Fruit fly (Drosophila melanogaster) whole organism, prepupa: ENCODE results near the gene CROT.

Experiments used
- CG10631 ChIP-seq: fragments of 200-800 bp; sonication (Bioruptor generic); optimal IDR thresholded peaks from 2 replicates; lab custom pipeline; 2016; ENCODE audit warnings: missing biosample characterization, missing genetic modification characterization
- CG10669 ChIP-seq: fragments of 200-800 bp; sonication (Bioruptor generic); optimal IDR thresholded peaks from 3 replicates; lab custom pipeline; 2018; ENCODE audit warnings: missing biosample characterization, mild to moderate bottlenecking, missing genetic modification characterization, moderate library complexity
- CG11294 ChIP-seq: fragments of 200-800 bp; sonication (Bioruptor generic); IDR thresholded peaks from 2 replicates; pipeline ENCODE4 v1.3.6; 2022; ENCODE audit warnings: missing biosample characterization, missing genetic modification characterization
- CG11762 ChIP-seq: fragments of 200-800 bp; sonication (Bioruptor generic); optimal IDR thresholded peaks from 3 replicates; lab custom pipeline; 2016; ENCODE audit warnings: missing biosample characterization, missing genetic modification characterization; ENCODE audit not compliant: insufficient read depth
- CG15336 ChIP-seq: fragments of 200-800 bp; sonication (Bioruptor generic); IDR thresholded peaks from 2 replicates; pipeline ENCODE4 v1.3.6; 2022; ENCODE audit warnings: missing biosample characterization, missing genetic modification characterization
- CG1621 ChIP-seq: fragments of 200-800 bp; sonication (Bioruptor generic); optimal IDR thresholded peaks from 3 replicates; lab custom pipeline; 2018; ENCODE audit warnings: missing biosample characterization, mild to moderate bottlenecking, missing genetic modification characterization
- CG16779 ChIP-seq: fragments of 200-800 bp; sonication (Bioruptor generic); optimal IDR thresholded peaks from 3 replicates; lab custom pipeline; 2017; ENCODE audit warnings: missing biosample characterization, mild to moderate bottlenecking, missing genetic modification characterization
- CG3032 ChIP-seq: fragments of 200-800 bp; optimal IDR thresholded peaks from 2 replicates; lab custom pipeline; 2019; ENCODE audit warnings: missing biosample characterization, mild to moderate bottlenecking, missing genetic modification characterization, moderate library complexity
- CG31627 ChIP-seq: fragments of 200-800 bp; sonication (Bioruptor generic); optimal IDR thresholded peaks from 3 replicates; lab custom pipeline; 2016; ENCODE audit warnings: missing biosample characterization, missing genetic modification characterization
- CG32006 ChIP-seq: fragments of 200-800 bp; sonication (Bioruptor generic); optimal IDR thresholded peaks from 3 replicates; lab custom pipeline; 2017; ENCODE audit warnings: missing biosample characterization, mild to moderate bottlenecking, missing genetic modification characterization
- CG3919 ChIP-seq: fragments of 200-800 bp; sonication (Bioruptor generic); optimal IDR thresholded peaks from 3 replicates; lab custom pipeline; 2016; ENCODE audit warnings: missing biosample characterization, missing genetic modification characterization
- CG6792 ChIP-seq: fragments of 200-800 bp; sonication (Bioruptor generic); optimal IDR thresholded peaks from 3 replicates; lab custom pipeline; 2016; ENCODE audit warnings: missing biosample characterization, missing genetic modification characterization
- CG6808 ChIP-seq: fragments of 200-800 bp; sonication (Bioruptor generic); optimal IDR thresholded peaks from 3 replicates; lab custom pipeline; 2017; ENCODE audit warnings: missing biosample characterization, missing genetic modification characterization, mild to moderate bottlenecking, moderate library complexity, missing genetic modification reagents
- CG6854 ChIP-seq: fragments of 200-800 bp; sonication (Bioruptor generic); optimal IDR thresholded peaks from 2 replicates; lab custom pipeline; 2017; ENCODE audit warnings: missing biosample characterization, mild to moderate bottlenecking, missing genetic modification characterization
- CG7368 ChIP-seq: fragments of 200-800 bp; sonication (Bioruptor generic); optimal IDR thresholded peaks from 3 replicates; lab custom pipeline; 2016; ENCODE audit warnings: missing biosample characterization, missing genetic modification characterization
- CG8319 ChIP-seq: fragments of 200-800 bp; sonication (Bioruptor generic); optimal IDR thresholded peaks from 3 replicates; lab custom pipeline; 2016; ENCODE audit warnings: missing biosample characterization, missing genetic modification characterization
- CG8632 ChIP-seq: fragments of 200-800 bp; sonication (Bioruptor generic); optimal IDR thresholded peaks from 3 replicates; lab custom pipeline; 2016; ENCODE audit warnings: missing biosample characterization, missing genetic modification characterization
- CG9139 ChIP-seq: fragments of 200-800 bp; sonication (Bioruptor generic); optimal IDR thresholded peaks from 3 replicates; lab custom pipeline; 2017; ENCODE audit warnings: missing biosample characterization, mild to moderate bottlenecking, missing genetic modification characterization
- Eip78C ChIP-seq: fragments of 200-800 bp; sonication (Bioruptor generic); peaks from one replicate; lab custom pipeline; 2016; ENCODE audit warnings: missing biosample characterization, missing genetic modification characterization
- Eip93F ChIP-seq: fragments of 200-800 bp; sonication (Bioruptor generic); optimal IDR thresholded peaks from 2 replicates; lab custom pipeline; 2016; ENCODE audit warnings: missing biosample characterization, mild to moderate bottlenecking, missing genetic modification characterization
- Ets21C ChIP-seq: fragments of 200-800 bp; sonication (Bioruptor generic); optimal IDR thresholded peaks from 3 replicates; lab custom pipeline; 2016; ENCODE audit warnings: missing biosample characterization, missing genetic modification characterization
- Ets96B ChIP-seq: fragments of 200-800 bp; optimal IDR thresholded peaks from 2 replicates; lab custom pipeline; 2019; ENCODE audit warnings: missing biosample characterization, mild to moderate bottlenecking, missing genetic modification characterization, moderate library complexity
- Hr38 ChIP-seq: sonication (Bioruptor generic); optimal IDR thresholded peaks from 2 replicates; lab custom pipeline; 2016; ENCODE audit warnings: missing biosample characterization, missing genetic modification characterization
- Hr4 ChIP-seq: fragments of 200-800 bp; sonication (Bioruptor generic); optimal IDR thresholded peaks from 3 replicates; lab custom pipeline; 2016; ENCODE audit warnings: missing biosample characterization, missing genetic modification characterization
- Lpt ChIP-seq: fragments of 200-800 bp; sonication (Bioruptor generic); optimal IDR thresholded peaks from 3 replicates; lab custom pipeline; 2016; ENCODE audit warnings: missing biosample characterization, missing genetic modification characterization
- Met ChIP-seq: fragments of 200-800 bp; sonication (Bioruptor generic); optimal IDR thresholded peaks from 3 replicates; lab custom pipeline; 2016; ENCODE audit warnings: missing biosample characterization, missing genetic modification characterization
- Smox ChIP-seq: fragments of 200-800 bp; sonication (Bioruptor generic); optimal IDR thresholded peaks from 3 replicates; lab custom pipeline; 2016; ENCODE audit warnings: missing biosample characterization, missing genetic modification characterization
- Sox102F ChIP-seq: fragments of 200-800 bp; sonication (Bioruptor generic); optimal IDR thresholded peaks from 2 replicates; lab custom pipeline; 2016; ENCODE audit warnings: missing biosample characterization, mild to moderate bottlenecking, missing genetic modification characterization
- Sox15 ChIP-seq: fragments of 200-800 bp; sonication (Bioruptor generic); optimal IDR thresholded peaks from 3 replicates; lab custom pipeline; 2016; ENCODE audit warnings: missing biosample characterization, missing genetic modification characterization
- achi ChIP-seq: fragments of 200-800 bp; sonication (Bioruptor generic); optimal IDR thresholded peaks from 3 replicates; lab custom pipeline; 2016; ENCODE audit warnings: missing biosample characterization, missing genetic modification characterization
- cyc ChIP-seq: fragments of 200-800 bp; sonication (Bioruptor generic); optimal IDR thresholded peaks from 3 replicates; lab custom pipeline; 2016; ENCODE audit warnings: missing biosample characterization, missing genetic modification characterization
- dac ChIP-seq: fragments of 200-800 bp; sonication (Bioruptor generic); optimal IDR thresholded peaks from 2 replicates; lab custom pipeline; 2017; ENCODE audit warnings: missing biosample characterization, mild to moderate bottlenecking, missing genetic modification characterization
- dsx ChIP-seq: fragments of 200-800 bp; optimal IDR thresholded peaks from 3 replicates; lab custom pipeline; 2019; ENCODE audit warnings: missing biosample characterization, mild to moderate bottlenecking, missing genetic modification characterization, moderate library complexity; ENCODE audit not compliant: poor library complexity, severe bottlenecking
- eg ChIP-seq: fragments of 200-800 bp; sonication (Bioruptor generic); IDR thresholded peaks from 3 replicates; pipeline ENCODE4 v1.3.6; 2022; ENCODE audit warnings: missing biosample characterization, missing genetic modification characterization
- esn ChIP-seq: fragments of 200-800 bp; sonication (Bioruptor generic); optimal IDR thresholded peaks from 2 replicates; lab custom pipeline; 2016; ENCODE audit warnings: missing biosample characterization, mild to moderate bottlenecking, missing genetic modification characterization, moderate library complexity
- fd59A ChIP-seq: fragments of 200-800 bp; sonication (Bioruptor generic); optimal IDR thresholded peaks from 2 replicates; lab custom pipeline; 2017; ENCODE audit warnings: missing biosample characterization, mild to moderate bottlenecking, missing genetic modification characterization, missing genetic modification reagents
- lz ChIP-seq: fragments of 200-800 bp; sonication (Bioruptor generic); optimal IDR thresholded peaks from 3 replicates; lab custom pipeline; 2016; ENCODE audit warnings: missing biosample characterization, missing genetic modification characterization
- pdm3 ChIP-seq: fragments of 200-800 bp; sonication (Bioruptor generic); optimal IDR thresholded peaks from 3 replicates; lab custom pipeline; 2016; ENCODE audit warnings: missing biosample characterization, missing genetic modification characterization
- salr ChIP-seq, 2 experiments: fragments of 200-800 bp; sonication (Bioruptor generic); optimal IDR thresholded peaks; 3 replicates each; lab custom pipeline; 2016 to 2018; ENCODE audit warnings: missing biosample characterization in 2 of 2, missing genetic modification characterization in 2 of 2, mild to moderate bottlenecking in 1 of 2
- spab ChIP-seq: fragments of 200-800 bp; sonication (Bioruptor generic); optimal IDR thresholded peaks from 2 replicates; lab custom pipeline; 2017; ENCODE audit warnings: missing biosample characterization, mild to moderate bottlenecking, missing genetic modification characterization, missing genetic modification reagents
- ss ChIP-seq, 2 experiments: fragments of 200-800 bp; sonication (Bioruptor generic); optimal IDR thresholded peaks; 2 replicates in 1 of 2; 3 replicates in 1 of 2; lab custom pipeline; 2017 to 2018; ENCODE audit warnings: mild to moderate bottlenecking in 2 of 2, missing biosample characterization in 2 of 2, missing genetic modification characterization in 2 of 2, moderate library complexity in 1 of 2
- svp ChIP-seq: fragments of 200-800 bp; sonication (Bioruptor generic); peaks from one replicate; lab custom pipeline; 2016; ENCODE audit warnings: missing biosample characterization, missing genetic modification characterization
- topi ChIP-seq: fragments of 200-800 bp; sonication (Bioruptor generic); optimal IDR thresholded peaks from 3 replicates; lab custom pipeline; 2016; ENCODE audit warnings: missing biosample characterization, missing genetic modification characterization
- vri ChIP-seq: fragments of 200-800 bp; sonication (Bioruptor generic); optimal IDR thresholded peaks from 3 replicates; lab custom pipeline; 2016; ENCODE audit warnings: missing biosample characterization, mild to moderate bottlenecking, missing genetic modification characterization

CROT gene

dm6 chr3R:27677174-27677726 lies 29.3 kb downstream of the CROT start, which contains the start of gene Hsdl2 (continued):
- TF ChIP-seq dac, result peak; percentile 41
- peak; percentile 69; the same call in 1 of the 2 replicates for TF ChIP-seq CG15336 (GFP tag; lab: Robert Waterston, UW)
- TF ChIP-seq fd59A, result no peak
- peak; percentile 51 for TF ChIP-seq cyc (GFP tag; lab: Kevin White, UChicago)
- TF ChIP-seq CG32006 (GFP tag; lab: Kevin White, UChicago), result peak; percentile 56
- peak; percentile 7 for TF ChIP-seq CG6792
- TF ChIP-seq CG10669 (GFP tag; lab: Kevin White, UChicago), result peak; percentile 84
- TF ChIP-seq dsx (GFP tag; lab: Kevin White, UChicago), result peak; percentile 59
- peak; percentile 94 to 97 for TF ChIP-seq ss (GFP tag; optimal IDR thresholded peaks at IDR 0.05; lab: Kevin White, UChicago)
- TF ChIP-seq CG11294 (GFP tag; lab: Robert Waterston, UW), result no peak
- TF ChIP-seq CG31627 (GFP tag; lab: Kevin White, UChicago), result peak; percentile 36
- no peak for TF ChIP-seq CG8632 (GFP tag; lab: Kevin White, UChicago)
- TF ChIP-seq CG6854 (GFP tag; lab: Kevin White, UChicago), result peak; percentile 98
- TF ChIP-seq Ets96B, result peak; percentile 67
- TF ChIP-seq svp (GFP tag; lab: Kevin White, UChicago), result peak; percentile 98
- TF ChIP-seq vri (GFP tag; lab: Kevin White, UChicago), result no peak
- peak; percentile 93 for TF ChIP-seq CG6808 (GFP tag; lab: Kevin White, UChicago)
- peak; percentile 56 for TF ChIP-seq pdm3 (GFP tag; lab: Kevin White, UChicago)
- peak; percentile 64 for TF ChIP-seq topi (GFP tag; lab: Kevin White, UChicago)
- TF ChIP-seq CG3032 (tag; lab: Kevin White, UChicago), result no peak
- TF ChIP-seq CG10631 (GFP tag; lab: Kevin White, UChicago), result no peak
- peak; percentile 68 for TF ChIP-seq CG8319 (GFP tag; lab: Kevin White, UChicago)
- peak; percentile 44 for TF ChIP-seq Smox (GFP tag; lab: Kevin White, UChicago)
- TF ChIP-seq achi (GFP tag; lab: Kevin White, UChicago), result peak; percentile 63
- peak; percentile 47 for TF ChIP-seq Hr4 (GFP tag; lab: Kevin White, UChicago)
- TF ChIP-seq eg, result peak; percentile 78
- peak; percentile 87 for TF ChIP-seq CG3919 (GFP tag; lab: Kevin White, UChicago)
- TF ChIP-seq CG9139 (GFP tag; lab: Kevin White, UChicago), result peak; percentile 95
- TF ChIP-seq Sox102F (GFP tag; lab: Kevin White, UChicago), result peak; percentile 48
- TF ChIP-seq Eip78C (GFP tag; lab: Kevin White, UChicago), result no peak
- TF ChIP-seq CG1621 (tag; lab: Kevin White, UChicago), result peak; percentile 80
- peak; percentile 38 for TF ChIP-seq lz (GFP tag; lab: Kevin White, UChicago)

- no peak for TF ChIP-seq topi (GFP tag; lab: Kevin White, UChicago)
- no peak for TF ChIP-seq spab (GFP tag; lab: Kevin White, UChicago)
- TF ChIP-seq Lpt (GFP tag; lab: Kevin White, UChicago), result no peak
- no peak for TF ChIP-seq CG32006 (GFP tag; lab: Kevin White, UChicago)
- TF ChIP-seq Eip93F, result no peak
- no peak for TF ChIP-seq CG1621 (tag; lab: Kevin White, UChicago)
Measured at dm6 chr3R:27662857-27663256, 43.7 kb downstream of the CROT start.

- no peak for TF ChIP-seq CG16779
- no peak for TF ChIP-seq Ets21C (GFP tag; lab: Kevin White, UChicago)
- no peak for TF ChIP-seq Met (GFP tag; lab: Kevin White, UChicago)
- no peak for TF ChIP-seq salr (GFP tag; optimal IDR thresholded peaks at IDR 0.05; lab: Kevin White, UChicago)
- TF ChIP-seq Lpt (GFP tag; lab: Kevin White, UChicago), result no peak
- no peak for TF ChIP-seq Sox15
- TF ChIP-seq CG11762 (GFP tag; lab: Kevin White, UChicago), result no peak
- no peak for TF ChIP-seq CG7368
- TF ChIP-seq Hr38 (GFP tag; lab: Kevin White, UChicago), result no peak
- TF ChIP-seq Eip78C (GFP tag; lab: Kevin White, UChicago), result no peak
- no peak for TF ChIP-seq CG11294 (GFP tag; lab: Robert Waterston, UW)
- TF ChIP-seq pdm3 (GFP tag; lab: Kevin White, UChicago), result no peak
- TF ChIP-seq svp (GFP tag; lab: Kevin White, UChicago), result no peak
- no peak for TF ChIP-seq esn (GFP tag; lab: Kevin White, UChicago)
- TF ChIP-seq, all 60 proteins: peak for 0
Measured at dm6 chr3R:27661971-27662489, 44.5 kb downstream of the CROT start, which contains the start of gene unc80. Gene unc80, plus strand, starts transcription at chr3R:27662439.
